Worm (Caenorhabditis elegans) whole organism, young adult: ENCODE measurements around the gene srx-84.

Experiments
- B0019.2 ChIP-seq: fragments of 200-800 bp; sonication (Bioruptor generic); conservative IDR thresholded peaks from 2 replicates; pipeline ENCODE4 v1.3.6; 2022; ENCODE audit warnings: missing genetic modification reagents, missing genetic modification characterization, missing compliant biosample characterization
- B0336.3 ChIP-seq: fragments of 200-800 bp; sonication (Bioruptor generic); IDR thresholded peaks from 2 replicates; pipeline ENCODE4 v1.3.6; 2022; ENCODE audit warnings: missing genetic modification characterization, missing compliant biosample characterization
- C17E4.6 ChIP-seq: fragments of 200-800 bp; sonication (Bioruptor generic); IDR thresholded peaks from 2 replicates; pipeline ENCODE4 v1.3.6; 2022; ENCODE audit warnings: missing genetic modification reagents, missing genetic modification characterization, missing compliant biosample characterization
- D2030.7 ChIP-seq: fragments of 200-800 bp; sonication (Bioruptor generic); IDR thresholded peaks from 2 replicates; pipeline ENCODE4 v1.3.6; 2022; ENCODE audit warnings: missing genetic modification reagents, missing genetic modification characterization, missing compliant biosample characterization
- F10E7.11 ChIP-seq: sonication (generic microtip); optimal IDR thresholded peaks from 2 replicates; lab custom pipeline; 2017; ENCODE audit warnings: mild to moderate bottlenecking, missing genetic modification characterization, moderate library complexity, missing compliant biosample characterization
- F23B12.7 ChIP-seq: sonication (generic microtip); optimal IDR thresholded peaks from 2 replicates; lab custom pipeline; 2017; ENCODE audit warnings: missing genetic modification characterization, mild to moderate bottlenecking, missing compliant biosample characterization, antibody characterized with exemption, moderate library complexity; ENCODE audit not compliant: insufficient read depth
- F33H1.4 ChIP-seq: fragments of 200-800 bp; sonication (Bioruptor generic); IDR thresholded peaks from 2 replicates; pipeline ENCODE4 v1.3.6; 2022; ENCODE audit warnings: missing genetic modification reagents, missing genetic modification characterization, missing compliant biosample characterization
- F37B4.10 ChIP-seq: fragments of 200-800 bp; sonication (Bioruptor generic); IDR thresholded peaks from 2 replicates; pipeline ENCODE4 v1.3.6; 2022; ENCODE audit warnings: missing genetic modification characterization, missing compliant biosample characterization
- F55B11.4 ChIP-seq: sonication (generic microtip); optimal IDR thresholded peaks from 2 replicates; lab custom pipeline; 2016; ENCODE audit warnings: missing compliant biosample characterization, missing genetic modification characterization, borderline replicate concordance; ENCODE audit not compliant: insufficient read depth
- K12H6.12 ChIP-seq: fragments of 200-800 bp; sonication (Bioruptor generic); optimal IDR thresholded peaks from 2 replicates; lab custom pipeline; 2018; ENCODE audit warnings: mild to moderate bottlenecking, missing genetic modification characterization, missing compliant biosample characterization
- Y95B8A.8 ChIP-seq: fragments of 200-800 bp; sonication (Bioruptor generic); IDR thresholded peaks from 2 replicates; pipeline ENCODE4 v1.3.6; 2022; ENCODE audit warnings: missing genetic modification reagents, missing genetic modification characterization, missing compliant biosample characterization
- ZK185.1 ChIP-seq: sonication (generic microtip); optimal IDR thresholded peaks from 2 replicates; lab custom pipeline; 2016; ENCODE audit warnings: mild to moderate bottlenecking, missing genetic modification characterization, missing compliant biosample characterization; ENCODE audit not compliant: poor library complexity, severe bottlenecking
- aptf-3 ChIP-seq: fragments of 200-800 bp; sonication (Bioruptor generic); IDR thresholded peaks from 2 replicates; pipeline ENCODE4 v1.3.6; 2022; ENCODE audit warnings: missing genetic modification characterization, missing compliant biosample characterization
- atf-7 ChIP-seq: sonication (generic microtip); optimal IDR thresholded peaks from 2 replicates; lab custom pipeline; 2017; ENCODE audit warnings: mild to moderate bottlenecking, missing genetic modification characterization, missing compliant biosample characterization
- athp-1 ChIP-seq: sonication (generic microtip); optimal IDR thresholded peaks from 2 replicates; lab custom pipeline; 2017; ENCODE audit warnings: mild to moderate bottlenecking, missing genetic modification characterization, missing compliant biosample characterization
- attf-3 ChIP-seq: fragments of 200-800 bp; sonication (Bioruptor generic); conservative IDR thresholded peaks from 2 replicates; pipeline ENCODE4 v1.3.6; 2022; ENCODE audit warnings: missing genetic modification reagents, missing genetic modification characterization, missing compliant biosample characterization
- attf-5 ChIP-seq: fragments of 200-800 bp; sonication (Bioruptor generic); optimal IDR thresholded peaks from 2 replicates; lab custom pipeline; 2018; ENCODE audit warnings: mild to moderate bottlenecking, missing genetic modification characterization, missing compliant biosample characterization
- attf-6 ChIP-seq: fragments of 200-800 bp; sonication (Bioruptor generic); IDR thresholded peaks from 2 replicates; pipeline ENCODE4 v1.3.6; 2022; ENCODE audit warnings: missing genetic modification reagents, missing genetic modification characterization, missing compliant biosample characterization
- ccch-3 ChIP-seq: fragments of 200-800 bp; sonication (Bioruptor generic); optimal IDR thresholded peaks from 2 replicates; lab custom pipeline; 2018; ENCODE audit warnings: mild to moderate bottlenecking, missing genetic modification characterization, missing compliant biosample characterization
- cebp-2 ChIP-seq: fragments of 200-800 bp; sonication (Bioruptor generic); IDR thresholded peaks from 2 replicates; pipeline ENCODE4 v1.3.6; 2022; ENCODE audit warnings: missing genetic modification characterization, missing compliant biosample characterization
- ceh-91 ChIP-seq: fragments of 200-800 bp; sonication (Bioruptor generic); IDR thresholded peaks from 2 replicates; pipeline ENCODE4 v1.3.6; 2022; ENCODE audit warnings: missing genetic modification reagents, missing genetic modification characterization, missing compliant biosample characterization
- chd-7 ChIP-seq: sonication (generic microtip); optimal IDR thresholded peaks from 2 replicates; lab custom pipeline; 2016; ENCODE audit warnings: mild to moderate bottlenecking, missing genetic modification characterization, moderate library complexity, missing compliant biosample characterization
- die-1 ChIP-seq: sonication (generic microtip); optimal IDR thresholded peaks from 2 replicates; lab custom pipeline; 2016; ENCODE audit warnings: missing genotype, mild to moderate bottlenecking, missing genetic modification characterization, missing compliant biosample characterization
- dpl-1 ChIP-seq: fragments of 150-350 bp; optimal IDR thresholded peaks from 2 replicates; lab custom pipeline; 2014; ENCODE audit warnings: missing biosample characterization, missing genetic modification reagents, missing genetic modification characterization
- efl-1 ChIP-seq: fragments of 150-350 bp; optimal IDR thresholded peaks from 2 replicates; lab custom pipeline; 2014; ENCODE audit warnings: missing biosample characterization, missing genetic modification reagents, missing genetic modification characterization
- egl-18 ChIP-seq: fragments of 200-800 bp; sonication (Bioruptor generic); IDR thresholded peaks from 2 replicates; pipeline ENCODE4 v1.3.6; 2022; ENCODE audit warnings: missing genetic modification reagents, missing genetic modification characterization, missing compliant biosample characterization
- egl-44 ChIP-seq: fragments of 200-800 bp; sonication (Bioruptor generic); IDR thresholded peaks from 2 replicates; pipeline ENCODE4 v1.3.6; 2022; ENCODE audit warnings: missing genetic modification reagents, missing genetic modification characterization, missing compliant biosample characterization
- ekl-4 ChIP-seq: fragments of 200-800 bp; sonication (Bioruptor generic); IDR thresholded peaks from 2 replicates; pipeline ENCODE4 v1.3.6; 2022; ENCODE audit warnings: missing genetic modification reagents, missing genetic modification characterization, missing compliant biosample characterization
- him-1 ChIP-seq: sonication (generic microtip); optimal IDR thresholded peaks from 2 replicates; lab custom pipeline; 2016; ENCODE audit warnings: missing genotype, missing genetic modification reagents, missing genetic modification characterization, missing compliant biosample characterization
- hrde-1 ChIP-seq: sonication (generic microtip); optimal IDR thresholded peaks from 2 replicates; lab custom pipeline; 2016; ENCODE audit warnings: missing genetic modification characterization, mild to moderate bottlenecking, missing compliant biosample characterization, moderate library complexity, missing genotype, missing genetic modification reagents, borderline replicate concordance
- hsf-1 ChIP-seq: fragments of 200-800 bp; sonication (Bioruptor generic); IDR thresholded peaks from 2 replicates; pipeline ENCODE4 v1.3.6; 2022; ENCODE audit warnings: missing genetic modification reagents, missing genetic modification characterization, missing compliant biosample characterization
- let-607 ChIP-seq, 2 experiments: fragments of 200-800 bp in 1 of 2; sonication (Bioruptor generic) in 1 of 2; sonication (generic microtip) in 1 of 2; optimal IDR thresholded peaks; 2 replicates each; lab custom pipeline; 2016 to 2018; ENCODE audit warnings: mild to moderate bottlenecking in 2 of 2, missing compliant biosample characterization in 2 of 2, missing genetic modification characterization in 2 of 2, moderate library complexity in 2 of 2, missing genotype in 1 of 2
- lin-26 ChIP-seq: fragments of 200-800 bp; sonication (Bioruptor generic); IDR thresholded peaks from 2 replicates; pipeline ENCODE4 v1.3.6; 2022; ENCODE audit warnings: missing genetic modification reagents, missing genetic modification characterization, missing compliant biosample characterization
- lin-54 ChIP-seq: fragments of 200-800 bp; sonication (Bioruptor generic); optimal IDR thresholded peaks from 2 replicates; lab custom pipeline; 2018; ENCODE audit warnings: mild to moderate bottlenecking, missing genetic modification characterization, missing compliant biosample characterization
- lsl-1 ChIP-seq: fragments of 200-800 bp; sonication (Bioruptor generic); optimal IDR thresholded peaks from 2 replicates; lab custom pipeline; 2018; ENCODE audit warnings: mild to moderate bottlenecking, missing genetic modification characterization, moderate library complexity, missing compliant biosample characterization
- madf-10 ChIP-seq: sonication (generic microtip); optimal IDR thresholded peaks from 2 replicates; lab custom pipeline; 2016; ENCODE audit warnings: mild to moderate bottlenecking, missing genetic modification characterization, missing compliant biosample characterization
- madf-8 ChIP-seq: fragments of 200-800 bp; sonication (Bioruptor generic); conservative IDR thresholded peaks from 2 replicates; pipeline ENCODE4 v1.3.6; 2022; ENCODE audit warnings: missing genetic modification reagents, missing genetic modification characterization, missing compliant biosample characterization
- mes-4 ChIP-seq: sonication (generic microtip); optimal IDR thresholded peaks from 2 replicates; lab custom pipeline; 2016; ENCODE audit warnings: missing genotype, missing genetic modification characterization, missing compliant biosample characterization
- nfyb-1 ChIP-seq: fragments of 200-800 bp; sonication (Bioruptor generic); IDR thresholded peaks from 2 replicates; pipeline ENCODE4 v1.3.6; 2022; ENCODE audit warnings: missing genetic modification reagents, missing genetic modification characterization, missing compliant biosample characterization
- nhr-120 ChIP-seq: fragments of 200-800 bp; sonication (Bioruptor generic); IDR thresholded peaks from 2 replicates; pipeline ENCODE4 v1.3.6; 2022; ENCODE audit warnings: missing genetic modification characterization, missing compliant biosample characterization
- nhr-27 ChIP-seq: fragments of 200-800 bp; sonication (Bioruptor generic); optimal IDR thresholded peaks from 2 replicates; lab custom pipeline; 2018; ENCODE audit warnings: mild to moderate bottlenecking, missing genetic modification characterization, moderate library complexity, missing compliant biosample characterization
- nhr-80 ChIP-seq: sonication (generic microtip); optimal IDR thresholded peaks from 2 replicates; lab custom pipeline; 2016; ENCODE audit warnings: missing genetic modification characterization, missing compliant biosample characterization
- pbrm-1 ChIP-seq: fragments of 200-800 bp; sonication (Bioruptor generic); IDR thresholded peaks from 2 replicates; pipeline ENCODE4 v1.3.6; 2022; ENCODE audit warnings: missing genetic modification reagents, missing genetic modification characterization, missing compliant biosample characterization
- rec-8 ChIP-seq, 2 experiments: sonication (generic microtip); optimal IDR thresholded peaks; 2 replicates each; lab custom pipeline; 2016; ENCODE audit warnings: mild to moderate bottlenecking in 2 of 2, missing genetic modification characterization in 2 of 2, missing genetic modification reagents in 2 of 2, missing genotype in 2 of 2, missing biosample characterization in 1 of 2, missing compliant biosample characterization in 1 of 2, moderate library complexity in 1 of 2
- repo-1 ChIP-seq: sonication (generic microtip); optimal IDR thresholded peaks from 2 replicates; lab custom pipeline; 2017; ENCODE audit warnings: mild to moderate bottlenecking, missing genetic modification characterization, missing compliant biosample characterization
- sdz-38 ChIP-seq: sonication (generic microtip); optimal IDR thresholded peaks from 2 replicates; lab custom pipeline; 2016; ENCODE audit warnings: missing genotype, missing genetic modification characterization, missing compliant biosample characterization
- zim-3 ChIP-seq: sonication (generic microtip); optimal IDR thresholded peaks from 2 replicates; lab custom pipeline; 2017; ENCODE audit warnings: mild to moderate bottlenecking, missing genetic modification characterization, moderate library complexity, missing compliant biosample characterization
- ztf-18 ChIP-seq: sonication (generic microtip); optimal IDR thresholded peaks from 2 replicates; lab custom pipeline; 2016; ENCODE audit warnings: missing genotype, mild to moderate bottlenecking, missing genetic modification characterization, missing compliant biosample characterization

The srx-84 gene

ce11 chrV:11610481-11610880, 11.6 kb downstream of the srx-84 start, which contains the start of gene sas-5 (continued):
- TF ChIP-seq egl-18 (GFP tag; lab: Robert Waterston, UW) (no peak), ekl-4 (GFP tag; lab: Robert Waterston, UW) (peak; percentile 78), let-607 (tag; optimal IDR thresholded peaks at IDR 0.05; lab: Kevin White, UChicago) (peak in 1 of 2 experiments; percentile 22), dpl-1 (peak; percentile 77), atf-7 (tag; lab: Kevin White, UChicago) (peak; percentile 10), aptf-3 (GFP tag; lab: Robert Waterston, UW) (no peak), ceh-91 (GFP tag; lab: Robert Waterston, UW) (peak; percentile 67), C17E4.6 (GFP tag; lab: Robert Waterston, UW) (0 out of 2 replicates have a peak, but pooled peaks have one; percentile 22), D2030.7 (peak; percentile 75), K12H6.12 (tag; lab: Kevin White, UChicago) (peak; percentile 18), Y95B8A.8 (GFP tag; lab: Robert Waterston, UW) (0 out of 2 replicates have a peak, but pooled peaks have one; percentile 25), rec-8 (tag; optimal IDR thresholded peaks at IDR 0.05; lab: Kevin White, UChicago) (peak in 1 of 2 experiments; percentile 50), nhr-80 (tag; lab: Kevin White, UChicago) (peak; percentile 29), ztf-18 (tag; lab: Kevin White, UChicago) (peak; percentile 67), him-1 (peak; percentile 78), repo-1 (tag; lab: Kevin White, UChicago) (no peak), F33H1.4 (GFP tag; lab: Robert Waterston, UW) (peak; percentile 64), nfyb-1 (0 out of 2 replicates have a peak, but pooled peaks have one; percentile 31), F37B4.10 (no peak), B0019.2 (GFP tag; lab: Robert Waterston, UW) (peak; percentile 37; the same call in 1 of the 2 replicates), lsl-1 (GFP tag; lab: Kevin White, UChicago) (peak; percentile 67), F10E7.11 (tag; lab: Kevin White, UChicago) (no peak), die-1 (peak; percentile 14), pbrm-1 (GFP tag; lab: Robert Waterston, UW) (peak; percentile 82), sdz-38 (tag; lab: Kevin White, UChicago) (no peak), efl-1 (GFP tag; lab: Kevin White, UChicago) (peak; percentile 92), F55B11.4 (tag; lab: Kevin White, UChicago) (no peak), madf-8 (peak; percentile 84), ZK185.1 (tag; lab: Kevin White, UChicago) (peak; percentile 73), egl-44 (GFP tag; lab: Robert Waterston, UW) (no peak), mes-4 (no peak), cebp-2 (GFP tag; lab: Robert Waterston, UW) (no peak), nhr-27 (tag; lab: Kevin White, UChicago) (no peak), attf-3 (GFP tag; lab: Robert Waterston, UW) (0 out of 2 replicates have a peak, but pooled peaks have one; percentile 15), athp-1 (tag; lab: Kevin White, UChicago) (peak; percentile 58), lin-26 (GFP tag; lab: Robert Waterston, UW) (peak; percentile 35; the same call in 1 of the 2 replicates), lin-54 (GFP tag; lab: Kevin White, UChicago) (peak; percentile 87), nhr-120 (no peak), hsf-1 (peak; percentile 43; the same call in 1 of the 2 replicates), hrde-1 (tag; lab: Kevin White, UChicago) (no peak), zim-3 (tag; lab: Kevin White, UChicago) (no peak), madf-10 (tag; lab: Kevin White, UChicago) (peak; percentile 54), F23B12.7 (peak; percentile 78), ccch-3 (GFP tag; lab: Kevin White, UChicago) (no peak), B0336.3 (GFP tag; lab: Robert Waterston, UW) (peak; percentile 82), attf-5 (GFP tag; lab: Kevin White, UChicago) (peak; percentile 54), attf-6 (GFP tag; lab: Robert Waterston, UW) (0 out of 2 replicates have a peak, but pooled peaks have one; percentile 10), chd-7 (no peak)
